Worm (Caenorhabditis elegans) whole organism, early embryonic: Measurements from ENCODE around the gene F10C1.9.
"Not testable (repeated sequence)": the region's sequence is repeated elsewhere in the genome, so short reads cannot be mapped to it uniquely, and the experiment has no call there.

Experiments used
- B0310.2 ChIP-seq: sonication (generic microtip); optimal IDR thresholded peaks from 2 replicates; lab custom pipeline; 2016; ENCODE audit warnings: mild to moderate bottlenecking, missing genetic modification characterization, missing compliant biosample characterization
- F13C5.2 ChIP-seq: sonication (generic microtip); optimal IDR thresholded peaks from 2 replicates; lab custom pipeline; 2017; ENCODE audit warnings: mild to moderate bottlenecking, missing genetic modification characterization, inconsistent platforms, missing compliant biosample characterization
- aly-1 ChIP-seq: sonication (generic microtip); optimal IDR thresholded peaks from 2 replicates; lab custom pipeline; 2016; ENCODE audit warnings: missing genetic modification characterization, missing compliant biosample characterization
- ama-1 ChIP-seq: fragments of 150-350 bp; optimal IDR thresholded peaks from 2 replicates; lab custom pipeline; 2014
- ceh-13 ChIP-seq: fragments of 200-800 bp; sonication (Bioruptor generic); optimal IDR thresholded peaks from 2 replicates; lab custom pipeline; 2018; ENCODE audit warnings: mild to moderate bottlenecking, missing genetic modification characterization, missing compliant biosample characterization
- ceh-36 ChIP-seq: sonication (generic microtip); optimal IDR thresholded peaks from 2 replicates; lab custom pipeline; 2016; ENCODE audit warnings: missing genetic modification characterization, inconsistent platforms, missing compliant biosample characterization
- ets-7 ChIP-seq: sonication (generic microtip); optimal IDR thresholded peaks from 2 replicates; lab custom pipeline; 2016; ENCODE audit warnings: missing genotype, missing genetic modification characterization, missing compliant biosample characterization
- flt-1 ChIP-seq: fragments of 200-800 bp; sonication (Bioruptor generic); IDR thresholded peaks from 2 replicates; pipeline ENCODE4 v1.3.6; 2022; ENCODE audit warnings: missing genetic modification characterization, missing compliant biosample characterization
- hmbx-1 ChIP-seq: sonication (generic microtip); optimal IDR thresholded peaks from 2 replicates; lab custom pipeline; 2016; ENCODE audit warnings: mild to moderate bottlenecking, missing genetic modification characterization, missing compliant biosample characterization
- hmg-4 ChIP-seq: fragments of 200-800 bp; sonication (Bioruptor generic); optimal IDR thresholded peaks from 2 replicates; lab custom pipeline; 2018; ENCODE audit warnings: mild to moderate bottlenecking, missing genetic modification characterization, missing compliant biosample characterization
- hnd-1 ChIP-seq: sonication (generic microtip); optimal IDR thresholded peaks from 2 replicates; lab custom pipeline; 2016; ENCODE audit warnings: missing genetic modification characterization, missing compliant biosample characterization
- pes-1 ChIP-seq: fragments of 200-800 bp; sonication (Bioruptor generic); IDR thresholded peaks from 2 replicates; pipeline ENCODE4 v1.3.6; 2022; ENCODE audit warnings: missing genetic modification reagents, missing genetic modification characterization, missing compliant biosample characterization
- scrt-1 ChIP-seq: fragments of 200-800 bp; sonication (Bioruptor generic); IDR thresholded peaks from 2 replicates; pipeline ENCODE4 v1.3.6; 2022; ENCODE audit warnings: missing genetic modification characterization, missing compliant biosample characterization
- sea-1 ChIP-seq: fragments of 200-800 bp; sonication (Bioruptor generic); conservative IDR thresholded peaks from 2 replicates; pipeline ENCODE4 v1.3.6; 2022; ENCODE audit warnings: missing genetic modification characterization, missing compliant biosample characterization
- tbx-11 ChIP-seq: fragments of 200-800 bp; sonication (Bioruptor generic); IDR thresholded peaks from 2 replicates; pipeline ENCODE4 v1.3.6; 2022; ENCODE audit warnings: missing genetic modification characterization, missing compliant biosample characterization
- tbx-37 ChIP-seq: fragments of 200-800 bp; sonication (Bioruptor generic); conservative IDR thresholded peaks from 2 replicates; pipeline ENCODE4 v1.3.6; 2022; ENCODE audit warnings: missing genetic modification reagents, missing genetic modification characterization, missing compliant biosample characterization
- tra-4 ChIP-seq: sonication (generic microtip); optimal IDR thresholded peaks from 2 replicates; lab custom pipeline; 2017; ENCODE audit warnings: missing genetic modification characterization, missing compliant biosample characterization

F10C1.9 gene

ce11 chrII:5765318-5765717, 20.2 kb upstream of the F10C1.9 start, which contains the start of gene ifb-1:
TSS of gene ifb-1 (plus strand) at chrII:5765618.
- TF ChIP-seq sea-1 (GFP tag; lab: Robert Waterston, UW) (no peak), ama-1 (lab: Kevin White, UChicago) (no peak), tbx-11 (no peak), ets-7 (tag; lab: Kevin White, UChicago) (no peak), tbx-37 (GFP tag; lab: Robert Waterston, UW) (no peak), hmbx-1 (tag; lab: Kevin White, UChicago) (no peak), F13C5.2 (tag; lab: Kevin White, UChicago) (no peak), scrt-1 (GFP tag; lab: Robert Waterston, UW) (no peak), ceh-13 (no peak)

ce11 chrII:5757656-5758055, 12.6 kb upstream of the F10C1.9 start, which contains the start of the genes F10C1.3 and F10C1.23:
TSS of gene F10C1.3 (minus strand) at chrII:5757756.
TSS of gene F10C1.23 (plus strand) at chrII:5758040.
- TF ChIP-seq tbx-11; ceh-36 (tag; lab: Kevin White, UChicago); B0310.2: not testable (repeated sequence)

ce11 chrII:5754168-5754567, 9.1 kb upstream of the F10C1.9 start, which contains the start of gene F10C1.8:
TSS of gene F10C1.8 (plus strand) at chrII:5754468.
- TF ChIP-seq ama-1 (lab: Kevin White, UChicago), result no peak
- TF ChIP-seq sea-1 (GFP tag; lab: Robert Waterston, UW), result no peak
- no peak for TF ChIP-seq hmg-4 (GFP tag; lab: Kevin White, UChicago)
- no peak for TF ChIP-seq tbx-37 (GFP tag; lab: Robert Waterston, UW)
- TF ChIP-seq scrt-1 (GFP tag; lab: Robert Waterston, UW), result no peak
- TF ChIP-seq hmbx-1 (tag; lab: Kevin White, UChicago), result no peak
- no peak for TF ChIP-seq B0310.2
- no peak for TF ChIP-seq pes-1 (GFP tag; lab: Robert Waterston, UW)
- TF ChIP-seq ceh-36 (tag; lab: Kevin White, UChicago), result no peak
- TF ChIP-seq tbx-11, result no peak
- TF ChIP-seq aly-1, result no peak
- TF ChIP-seq flt-1 (GFP tag; lab: Robert Waterston, UW), result no peak
- TF ChIP-seq ets-7 (tag; lab: Kevin White, UChicago), result no peak
- no peak for TF ChIP-seq ceh-13
- no peak for TF ChIP-seq F13C5.2 (tag; lab: Kevin White, UChicago)
- no peak for TF ChIP-seq hnd-1 (tag; lab: Kevin White, UChicago)
- TF ChIP-seq tra-4, result no peak

ce11 chrII:5751353-5751752, 6.3 kb upstream of the F10C1.9 start:
- TF ChIP-seq ceh-13 (no peak), hmbx-1 (tag; lab: Kevin White, UChicago) (no peak), pes-1 (GFP tag; lab: Robert Waterston, UW) (no peak), ets-7 (tag; lab: Kevin White, UChicago) (no peak), ama-1 (lab: Kevin White, UChicago) (no peak), flt-1 (GFP tag; lab: Robert Waterston, UW) (no peak), tra-4 (no peak), F13C5.2 (tag; lab: Kevin White, UChicago) (no peak), hmg-4 (GFP tag; lab: Kevin White, UChicago) (no peak), ceh-36 (tag; lab: Kevin White, UChicago) (no peak), B0310.2 (no peak), tbx-37 (GFP tag; lab: Robert Waterston, UW) (no peak), sea-1 (GFP tag; lab: Robert Waterston, UW) (no peak), hnd-1 (tag; lab: Kevin White, UChicago) (no peak), tbx-11 (no peak), aly-1 (no peak)

- no peak for TF ChIP-seq scrt-1 (GFP tag; lab: Robert Waterston, UW)
- TF ChIP-seq tbx-11, result no peak
- TF ChIP-seq ceh-36 (tag; lab: Kevin White, UChicago), result no peak
- TF ChIP-seq sea-1 (GFP tag; lab: Robert Waterston, UW), result no peak
- no peak for TF ChIP-seq tra-4
- TF ChIP-seq tbx-37 (GFP tag; lab: Robert Waterston, UW), result no peak
- TF ChIP-seq pes-1 (GFP tag; lab: Robert Waterston, UW), result no peak
- TF ChIP-seq F13C5.2 (tag; lab: Kevin White, UChicago), result no peak
- TF ChIP-seq aly-1, result no peak
- no peak for TF ChIP-seq ets-7 (tag; lab: Kevin White, UChicago)
- no peak for TF ChIP-seq hmbx-1 (tag; lab: Kevin White, UChicago)
- TF ChIP-seq B0310.2, result no peak
- no peak for TF ChIP-seq ceh-13
- no peak for TF ChIP-seq hnd-1 (tag; lab: Kevin White, UChicago)
- TF ChIP-seq flt-1 (GFP tag; lab: Robert Waterston, UW), result no peak
- TF ChIP-seq hmg-4 (GFP tag; lab: Kevin White, UChicago), result no peak
- no peak for TF ChIP-seq ama-1 (lab: Kevin White, UChicago)
Measured at ce11 chrII:5749733-5750238, 4.7 kb upstream of the F10C1.9 start, which contains the start of gene ifb-2. TSS of gene ifb-2 (plus strand) at chrII:5750188.

- TF ChIP-seq ceh-36 (tag; lab: Kevin White, UChicago), result no peak
- no peak for TF ChIP-seq ceh-13
- no peak for TF ChIP-seq hnd-1 (tag; lab: Kevin White, UChicago)
- no peak for TF ChIP-seq tra-4
- no peak for TF ChIP-seq aly-1
- no peak for TF ChIP-seq flt-1 (GFP tag; lab: Robert Waterston, UW)
- TF ChIP-seq hmbx-1 (tag; lab: Kevin White, UChicago), result no peak
- no peak for TF ChIP-seq scrt-1 (GFP tag; lab: Robert Waterston, UW)
- no peak for TF ChIP-seq pes-1 (GFP tag; lab: Robert Waterston, UW)
- no peak for TF ChIP-seq B0310.2
- TF ChIP-seq tbx-37 (GFP tag; lab: Robert Waterston, UW), result no peak
- no peak for TF ChIP-seq hmg-4 (GFP tag; lab: Kevin White, UChicago)
- TF ChIP-seq ets-7 (tag; lab: Kevin White, UChicago), result no peak
- TF ChIP-seq ama-1 (lab: Kevin White, UChicago), result no peak
Measured at ce11 chrII:5748395-5748794, 3.3 kb upstream of the F10C1.9 start.

ce11 chrII:5747312-5747711, 2.2 kb upstream of the F10C1.9 start:
- TF ChIP-seq flt-1 (GFP tag; lab: Robert Waterston, UW), result no peak
- no peak for TF ChIP-seq B0310.2
- no peak for TF ChIP-seq sea-1 (GFP tag; lab: Robert Waterston, UW)
- no peak for TF ChIP-seq hnd-1 (tag; lab: Kevin White, UChicago)
- no peak for TF ChIP-seq ceh-36 (tag; lab: Kevin White, UChicago)
- TF ChIP-seq tra-4, result no peak
- no peak for TF ChIP-seq aly-1
- TF ChIP-seq F13C5.2 (tag; lab: Kevin White, UChicago), result no peak
